Worm (Caenorhabditis elegans) whole organism, dauer: ENCODE data around the gene tsn-1.

Experiments used
- unc-62 ChIP-seq: sonication (generic microtip); optimal IDR thresholded peaks from 2 replicates; lab custom pipeline; 2017; ENCODE audit warnings: missing biosample characterization, missing genetic modification reagents, missing genetic modification characterization

Gene tsn-1

ce11 chrII:4734477-4734876 is 27.9 kb downstream of the tsn-1 start:
- no peak for TF ChIP-seq unc-62 (GFP tag; lab: Kevin White, UChicago)

ce11 chrII:4736585-4736984 is 30.0 kb downstream of the tsn-1 start:
- TF ChIP-seq unc-62 (GFP tag; lab: Kevin White, UChicago), result no peak

ce11 chrII:4737348-4737747 is 30.7 kb downstream of the tsn-1 start, which contains the start of gene ctsa-1.1:
TSS of gene ctsa-1.1 (plus strand) at chrII:4737648.
- no peak for TF ChIP-seq unc-62 (GFP tag; lab: Kevin White, UChicago)

- TF ChIP-seq unc-62 (GFP tag; lab: Kevin White, UChicago), result no peak
These were observed 33.4 kb downstream of the tsn-1 start, which contains the start of gene eas-1 for ce11 chrII:4739984-4740462. TSS of gene eas-1 (plus strand) at chrII:4740412.

- TF ChIP-seq unc-62 (GFP tag; lab: Kevin White, UChicago), result no peak
These were observed 35.0 kb downstream of the tsn-1 start, which contains the start of gene acs-11 for ce11 chrII:4741527-4742187. TSS of gene acs-11 (plus strand) at chrII:4742137.

- no peak for TF ChIP-seq unc-62 (GFP tag; lab: Kevin White, UChicago)
These were observed 38.7 kb downstream of the tsn-1 start for ce11 chrII:4745281-4745680.

ce11 chrII:4747063-4747462 is 40.4 kb downstream of the tsn-1 start:
- TF ChIP-seq unc-62 (GFP tag; lab: Kevin White, UChicago), result no peak

ce11 chrII:4747697-4748096 is 41.1 kb downstream of the tsn-1 start:
- TF ChIP-seq unc-62 (GFP tag; lab: Kevin White, UChicago), result no peak

- TF ChIP-seq unc-62 (GFP tag; lab: Kevin White, UChicago), result no peak
These were observed 41.8 kb downstream of the tsn-1 start for ce11 chrII:4748374-4748773.

ce11 chrII:4749581-4749980 is 43.0 kb downstream of the tsn-1 start, which contains the start of gene F41C3.2:
TSS of gene F41C3.2 (plus strand) at chrII:4749968.
- TF ChIP-seq unc-62 (GFP tag; lab: Kevin White, UChicago), result no peak

ce11 chrII:4752257-4752728 is 45.7 kb downstream of the tsn-1 start, which contains the start of gene F41C3.1:
TSS of gene F41C3.1 (plus strand) at chrII:4752307.
- TF ChIP-seq unc-62 (GFP tag; lab: Kevin White, UChicago), result no peak

ce11 chrII:4753133-4753532 is 46.5 kb downstream of the tsn-1 start, which contains the start of gene C27D9.1:
TSS of gene C27D9.1 (plus strand) at chrII:4753413.
- TF ChIP-seq unc-62 (GFP tag; lab: Kevin White, UChicago), result no peak

ce11 chrII:4755654-4756053 is 49.0 kb downstream of the tsn-1 start:
- TF ChIP-seq unc-62 (GFP tag; lab: Kevin White, UChicago), result no peak

- no peak for TF ChIP-seq unc-62 (GFP tag; lab: Kevin White, UChicago)
These were observed 50.1 kb downstream of the tsn-1 start, which contains the start of gene C27D9.2 for ce11 chrII:4756751-4757150. TSS of gene C27D9.2 (minus strand) at chrII:4756851.

- no peak for TF ChIP-seq unc-62 (GFP tag; lab: Kevin White, UChicago)
These were observed 51.8 kb downstream of the tsn-1 start, which contains the start of gene F26G1.3 for ce11 chrII:4758462-4758861. TSS of gene F26G1.3 (plus strand) at chrII:4758762.
